Worm (Caenorhabditis elegans) whole organism, early embryonic: ENCODE data around the gene aass-1.

Experiments
- F13C5.2 ChIP-seq: sonication (generic microtip); optimal IDR thresholded peaks from 2 replicates; lab custom pipeline; 2017; ENCODE audit warnings: mild to moderate bottlenecking, missing genetic modification characterization, inconsistent platforms, missing compliant biosample characterization
- ama-1 ChIP-seq: fragments of 150-350 bp; optimal IDR thresholded peaks from 2 replicates; lab custom pipeline; 2014
- ets-7 ChIP-seq: sonication (generic microtip); optimal IDR thresholded peaks from 2 replicates; lab custom pipeline; 2016; ENCODE audit warnings: missing genotype, missing genetic modification characterization, missing compliant biosample characterization
- flt-1 ChIP-seq: fragments of 200-800 bp; sonication (Bioruptor generic); IDR thresholded peaks from 2 replicates; pipeline ENCODE4 v1.3.6; 2022; ENCODE audit warnings: missing genetic modification characterization, missing compliant biosample characterization
- hmg-4 ChIP-seq: fragments of 200-800 bp; sonication (Bioruptor generic); optimal IDR thresholded peaks from 2 replicates; lab custom pipeline; 2018; ENCODE audit warnings: mild to moderate bottlenecking, missing genetic modification characterization, missing compliant biosample characterization
- pes-1 ChIP-seq: fragments of 200-800 bp; sonication (Bioruptor generic); IDR thresholded peaks from 2 replicates; pipeline ENCODE4 v1.3.6; 2022; ENCODE audit warnings: missing genetic modification reagents, missing genetic modification characterization, missing compliant biosample characterization
- scrt-1 ChIP-seq: fragments of 200-800 bp; sonication (Bioruptor generic); IDR thresholded peaks from 2 replicates; pipeline ENCODE4 v1.3.6; 2022; ENCODE audit warnings: missing genetic modification characterization, missing compliant biosample characterization
- tbx-11 ChIP-seq: fragments of 200-800 bp; sonication (Bioruptor generic); IDR thresholded peaks from 2 replicates; pipeline ENCODE4 v1.3.6; 2022; ENCODE audit warnings: missing genetic modification characterization, missing compliant biosample characterization
- tbx-37 ChIP-seq: fragments of 200-800 bp; sonication (Bioruptor generic); conservative IDR thresholded peaks from 2 replicates; pipeline ENCODE4 v1.3.6; 2022; ENCODE audit warnings: missing genetic modification reagents, missing genetic modification characterization, missing compliant biosample characterization

DNA sequence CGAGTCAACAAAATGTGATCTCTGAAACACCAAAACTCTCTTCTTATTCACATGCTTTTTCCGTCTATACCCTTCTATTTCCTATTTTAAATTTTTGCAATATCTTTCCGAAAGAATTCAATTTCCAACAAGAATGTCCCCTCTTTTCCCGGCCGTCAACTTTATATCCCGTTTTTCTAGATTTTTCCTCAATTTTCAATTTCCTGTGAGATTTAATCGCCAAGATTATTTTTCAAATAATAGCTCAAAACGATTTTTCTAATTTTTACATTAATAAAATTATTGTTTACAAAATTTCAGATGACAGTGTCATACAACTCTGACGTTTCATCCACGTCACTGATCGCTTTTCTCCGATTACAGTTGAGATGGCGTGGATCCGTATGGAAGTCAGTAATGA, 38.4 kb downstream of the aass-1 start, which contains the start of gene best-19:
- TF ChIP-seq F13C5.2 (tag; lab: Kevin White, UChicago) (no peak), ama-1 (no peak), pes-1 (GFP tag; lab: Robert Waterston, UW) (no peak), scrt-1 (GFP tag; lab: Robert Waterston, UW) (no peak), tbx-37 (no peak), hmg-4 (GFP tag; lab: Kevin White, UChicago) (no peak), tbx-11 (no peak), ets-7 (no peak), flt-1 (no peak)
